Worm (Caenorhabditis elegans): Measurements from ENCODE around the gene K10B4.3.

Gene K10B4.3

ce11 chrII:121121-121520 is at the start of gene K10B4.3:
Gene K10B4.3, minus strand, starts transcription at chrII:121221.
- TF ChIP-seq gmeb-1 (tag; optimal IDR thresholded peaks at IDR 0.05) (no peak), ceh-82 (tag; optimal IDR thresholded peaks at IDR 0.05) (no peak), alr-1 (tag; optimal IDR thresholded peaks at IDR 0.05) (no peak), nhr-25 (tag; optimal IDR thresholded peaks at IDR 0.05) (no peak)

ce11 chrII:163229-163628 is 42.2 kb upstream of the K10B4.3 start:
- TF ChIP-seq nhr-10 (tag; optimal IDR thresholded peaks at IDR 0.05) = no peak
- no peak for TF ChIP-seq snpc-4 (tag; optimal IDR thresholded peaks at IDR 0.05)
- TF ChIP-seq crh-2 (tag; optimal IDR thresholded peaks at IDR 0.05) = no peak
- TF ChIP-seq nhr-11 (tag; optimal IDR thresholded peaks at IDR 0.05) = no peak
- TF ChIP-seq unc-55 (GFP tag; optimal IDR thresholded peaks at IDR 0.05) = no peak
- no peak for TF ChIP-seq elt-1 (tag; optimal IDR thresholded peaks at IDR 0.05)
- no peak for TF ChIP-seq lsy-2 (tag; optimal IDR thresholded peaks at IDR 0.05)
- TF ChIP-seq mdl-1 (tag; optimal IDR thresholded peaks at IDR 0.05) = no peak
- no peak for TF ChIP-seq peb-1 (tag; optimal IDR thresholded peaks at IDR 0.05)
- no peak for TF ChIP-seq nhr-23 (tag; optimal IDR thresholded peaks at IDR 0.05)
- TF ChIP-seq zag-1 (tag; optimal IDR thresholded peaks at IDR 0.05) = no peak
- TF ChIP-seq ZK546.5 (tag; optimal IDR thresholded peaks at IDR 0.05) = no peak
- TF ChIP-seq sma-9 (GFP tag; optimal IDR thresholded peaks at IDR 0.05) = no peak
- no peak for TF ChIP-seq sma-9 (tag; optimal IDR thresholded peaks at IDR 0.05)
- no peak for TF ChIP-seq fos-1 (tag; optimal IDR thresholded peaks at IDR 0.05)
- no peak for TF ChIP-seq nhr-12 (tag; optimal IDR thresholded peaks at IDR 0.05)
- TF ChIP-seq ztf-4 (tag; optimal IDR thresholded peaks at IDR 0.05) = no peak
- TF ChIP-seq nhr-6 (tag; optimal IDR thresholded peaks at IDR 0.05) = no peak
- no peak for TF ChIP-seq unc-39 (tag; optimal IDR thresholded peaks at IDR 0.05)
- no peak for TF ChIP-seq alr-1 (tag; optimal IDR thresholded peaks at IDR 0.05)

ce11 chrII:162182-162581 is 41.2 kb upstream of the K10B4.3 start, which contains the start of gene etr-1:
Gene etr-1, plus strand, starts transcription at chrII:162374.
- TF ChIP-seq nhr-21 (tag; optimal IDR thresholded peaks at IDR 0.05) (peak; percentile 56), sma-9 (GFP tag; optimal IDR thresholded peaks at IDR 0.05) (peak; percentile 67), sma-9 (tag; optimal IDR thresholded peaks at IDR 0.05) (no peak), nhr-6 (tag; optimal IDR thresholded peaks at IDR 0.05) (no peak), nhr-10 (tag; optimal IDR thresholded peaks at IDR 0.05) (no peak), nhr-25 (tag; optimal IDR thresholded peaks at IDR 0.05) (no peak), lin-13 (GFP tag; optimal IDR thresholded peaks at IDR 0.05) (no peak), lin-39 (tag; optimal IDR thresholded peaks at IDR 0.05) (no peak), nhr-23 (tag; optimal IDR thresholded peaks at IDR 0.05) (no peak), crh-2 (tag; optimal IDR thresholded peaks at IDR 0.05) (peak; percentile 61), R02D3.7 (tag; optimal IDR thresholded peaks at IDR 0.05) (no peak), skn-1 (tag; optimal IDR thresholded peaks at IDR 0.05) (no peak), snpc-4 (tag; optimal IDR thresholded peaks at IDR 0.05) (no peak), elt-1 (tag; optimal IDR thresholded peaks at IDR 0.05) (no peak), lsy-2 (tag; optimal IDR thresholded peaks at IDR 0.05) (peak in 1 of 2 experiments; percentile 10), peb-1 (tag; optimal IDR thresholded peaks at IDR 0.05) (no peak), nhr-129 (tag; optimal IDR thresholded peaks at IDR 0.05) (no peak), egl-27 (tag; optimal IDR thresholded peaks at IDR 0.05) (peak; percentile 10), nhr-77 (tag; optimal IDR thresholded peaks at IDR 0.05) (no peak), gmeb-1 (tag; optimal IDR thresholded peaks at IDR 0.05) (peak; percentile 16), ZK546.5 (tag; optimal IDR thresholded peaks at IDR 0.05) (no peak), ztf-4 (tag; optimal IDR thresholded peaks at IDR 0.05) (no peak), mab-5 (tag; optimal IDR thresholded peaks at IDR 0.05) (no peak), aly-2 (tag; optimal IDR thresholded peaks at IDR 0.05) (no peak), unc-62 (GFP tag; optimal IDR thresholded peaks at IDR 0.05) (no peak), nhr-237 (tag; optimal IDR thresholded peaks at IDR 0.05) (no peak), fos-1 (tag; optimal IDR thresholded peaks at IDR 0.05) (peak; percentile 99), mbf-1 (tag; optimal IDR thresholded peaks at IDR 0.05) (no peak), dmd-4 (tag; optimal IDR thresholded peaks at IDR 0.05) (no peak), nhr-12 (tag; optimal IDR thresholded peaks at IDR 0.05) (no peak), sem-4 (tag; optimal IDR thresholded peaks at IDR 0.05) (no peak), ztf-1 (GFP tag; conservative IDR thresholded peaks at IDR 0.05) (no peak), C34F6.9 (tag; optimal IDR thresholded peaks at IDR 0.05) (no peak), unc-55 (GFP tag; optimal IDR thresholded peaks at IDR 0.05) (no peak), unc-39 (tag; optimal IDR thresholded peaks at IDR 0.05) (no peak), sma-3 (GFP tag; optimal IDR thresholded peaks at IDR 0.05) (peak; percentile 49), ceh-16 (tag; optimal IDR thresholded peaks at IDR 0.05) (no peak), ama-1 (optimal IDR thresholded peaks at IDR 0.05) (no peak), ztf-11 (tag; optimal IDR thresholded peaks at IDR 0.05) (no peak), F13H6.1 (tag; optimal IDR thresholded peaks at IDR 0.05) (peak; percentile 47), nhr-11 (tag; optimal IDR thresholded peaks at IDR 0.05) (no peak), ceh-82 (tag; optimal IDR thresholded peaks at IDR 0.05) (no peak), mdl-1 (tag; optimal IDR thresholded peaks at IDR 0.05) (no peak), alr-1 (tag; optimal IDR thresholded peaks at IDR 0.05) (no peak), zag-1 (tag; optimal IDR thresholded peaks at IDR 0.05) (no peak), Y55F3AM.14 (GFP tag; optimal IDR thresholded peaks at IDR 0.05) (no peak), elt-3 (tag; optimal IDR thresholded peaks at IDR 0.05) (no peak), lin-11 (tag; optimal IDR thresholded peaks at IDR 0.05) (no peak)
